Worm (Caenorhabditis elegans) whole organism, L4 larva: ENCODE data around the gene srx-93.

Experiments
- F26F4.8 ChIP-seq: fragments of 200-800 bp; sonication (Bioruptor generic); conservative IDR thresholded peaks from 2 replicates; pipeline ENCODE4 v1.3.6; 2022; ENCODE audit warnings: missing genetic modification characterization, missing compliant biosample characterization
- F37D6.2 ChIP-seq: sonication (generic microtip); optimal IDR thresholded peaks from 2 replicates; lab custom pipeline; 2016; ENCODE audit warnings: mild to moderate bottlenecking, missing genetic modification characterization, missing compliant biosample characterization
- T26A8.4 ChIP-seq: fragments of 200-800 bp; sonication (Bioruptor generic); IDR thresholded peaks from 2 replicates; pipeline ENCODE4 v1.3.6; 2022; ENCODE audit warnings: missing genetic modification characterization, missing compliant biosample characterization
- Y48G9A.11 ChIP-seq: fragments of 200-800 bp; sonication (Bioruptor generic); IDR thresholded peaks from 2 replicates; pipeline ENCODE4 v1.3.6; 2022; ENCODE audit warnings: missing genetic modification reagents, missing genetic modification characterization, missing compliant biosample characterization
- Y5F2A.4 ChIP-seq: fragments of 200-800 bp; sonication (Bioruptor generic); optimal IDR thresholded peaks from 2 replicates; lab custom pipeline; 2018; ENCODE audit warnings: mild to moderate bottlenecking, missing genetic modification characterization, missing compliant biosample characterization
- ZK546.5 ChIP-seq, 2 experiments: sonication (generic microtip); optimal IDR thresholded peaks; 2 replicates each; lab custom pipeline; 2017; ENCODE audit warnings: missing biosample characterization in 2 of 2, missing genetic modification characterization in 2 of 2
- aly-2 ChIP-seq: sonication (generic microtip); optimal IDR thresholded peaks from 2 replicates; lab custom pipeline; 2018; ENCODE audit warnings: missing biosample characterization, missing genetic modification characterization
- attf-4 ChIP-seq: sonication (generic microtip); optimal IDR thresholded peaks from 3 replicates; lab custom pipeline; 2017; ENCODE audit warnings: missing biosample characterization, missing genetic modification characterization
- ceh-44 ChIP-seq: fragments of 200-800 bp; sonication (Bioruptor generic); IDR thresholded peaks from 2 replicates; pipeline ENCODE4 v1.3.6; 2022; ENCODE audit warnings: missing genetic modification reagents, missing genetic modification characterization, missing compliant biosample characterization
- ceh-62 ChIP-seq: sonication (generic microtip); optimal IDR thresholded peaks from 2 replicates; lab custom pipeline; 2017; ENCODE audit warnings: missing biosample characterization, missing genetic modification characterization
- cey-2 ChIP-seq: sonication (generic microtip); optimal IDR thresholded peaks from 3 replicates; lab custom pipeline; 2017; ENCODE audit warnings: missing genetic modification characterization, mild to moderate bottlenecking, missing compliant biosample characterization, antibody characterized with exemption, borderline replicate concordance; ENCODE audit not compliant: insufficient read depth
- ctbp-1 ChIP-seq: fragments of 200-800 bp; sonication (Bioruptor generic); IDR thresholded peaks from 2 replicates; pipeline ENCODE4 v1.3.6; 2022; ENCODE audit warnings: missing genetic modification reagents, missing genetic modification characterization, missing compliant biosample characterization
- dmd-6 ChIP-seq: fragments of 200-800 bp; sonication (Bioruptor generic); IDR thresholded peaks from 2 replicates; pipeline ENCODE4 v1.3.6; 2022; ENCODE audit warnings: missing genetic modification reagents, missing genetic modification characterization, missing compliant biosample characterization
- dve-1 ChIP-seq: sonication (generic microtip); optimal IDR thresholded peaks from 2 replicates; lab custom pipeline; 2017; ENCODE audit warnings: antibody characterized with exemption, mild to moderate bottlenecking, missing genetic modification characterization, missing compliant biosample characterization; ENCODE audit not compliant: insufficient read depth
- egl-27 ChIP-seq: sonication (generic microtip); optimal IDR thresholded peaks from 3 replicates; lab custom pipeline; 2017; ENCODE audit warnings: missing biosample characterization, missing genetic modification reagents, missing genetic modification characterization
- egl-43 ChIP-seq: fragments of 200-800 bp; sonication (Bioruptor generic); IDR thresholded peaks from 2 replicates; pipeline ENCODE4 v1.3.6; 2022; ENCODE audit warnings: missing genetic modification reagents, missing genetic modification characterization, missing compliant biosample characterization
- fos-1 ChIP-seq: fragments of 150-350 bp; optimal IDR thresholded peaks from 2 replicates; lab custom pipeline; 2014; ENCODE audit warnings: missing biosample characterization, missing genetic modification characterization
- gei-8 ChIP-seq: fragments of 200-800 bp; sonication (Bioruptor generic); optimal IDR thresholded peaks from 2 replicates; lab custom pipeline; 2018; ENCODE audit warnings: mild to moderate bottlenecking, missing genetic modification characterization, missing compliant biosample characterization
- hlh-11 ChIP-seq: fragments of 200-800 bp; sonication (Bioruptor generic); optimal IDR thresholded peaks from 2 replicates; lab custom pipeline; 2018; ENCODE audit warnings: mild to moderate bottlenecking, missing genetic modification characterization, missing compliant biosample characterization
- hmg-1.1 ChIP-seq: fragments of 200-800 bp; sonication (Bioruptor generic); IDR thresholded peaks from 2 replicates; pipeline ENCODE4 v1.3.6; 2022; ENCODE audit warnings: missing genetic modification reagents, missing genetic modification characterization, missing compliant biosample characterization
- lim-7 ChIP-seq: fragments of 200-800 bp; sonication (Bioruptor generic); IDR thresholded peaks from 2 replicates; pipeline ENCODE4 v1.3.6; 2022; ENCODE audit warnings: missing genetic modification characterization, missing compliant biosample characterization
- lin-15B ChIP-seq: fragments of 150-350 bp; sonication (generic microtip); optimal IDR thresholded peaks from 3 replicates; lab custom pipeline; 2014; ENCODE audit warnings: missing biosample characterization, missing genetic modification characterization
- lin-29 ChIP-seq: fragments of 200-800 bp; sonication (Bioruptor generic); IDR thresholded peaks from 2 replicates; pipeline ENCODE4 v1.3.6; 2022; ENCODE audit warnings: missing genetic modification reagents, missing genetic modification characterization, missing compliant biosample characterization
- lin-39 ChIP-seq: fragments of 150-350 bp; optimal IDR thresholded peaks from 2 replicates; lab custom pipeline; 2014; ENCODE audit warnings: missing biosample characterization, missing genetic modification reagents, missing genetic modification characterization
- lir-3 ChIP-seq: sonication (generic microtip); optimal IDR thresholded peaks from 2 replicates; lab custom pipeline; 2016; ENCODE audit warnings: mild to moderate bottlenecking, missing genetic modification characterization, missing compliant biosample characterization
- lsy-2 ChIP-seq, 2 experiments: fragments of 150-350 bp in 1 of 2; sonication (generic microtip) in 1 of 2; optimal IDR thresholded peaks; 2 replicates each; lab custom pipeline; 2014 to 2017; ENCODE audit warnings: missing biosample characterization in 2 of 2, missing genetic modification characterization in 2 of 2
- madf-5 ChIP-seq, 2 experiments: fragments of 200-800 bp; sonication (Bioruptor generic); IDR thresholded peaks; 2 replicates each; pipeline ENCODE4 v1.3.6; 2022; ENCODE audit warnings: missing compliant biosample characterization in 2 of 2, missing genetic modification characterization in 2 of 2
- madf-9 ChIP-seq: fragments of 200-800 bp; sonication (Bioruptor generic); conservative IDR thresholded peaks from 2 replicates; pipeline ENCODE4 v1.3.6; 2022; ENCODE audit warnings: missing genetic modification reagents, missing genetic modification characterization, missing compliant biosample characterization
- mdl-1 ChIP-seq, 2 experiments: fragments of 150-350 bp in 1 of 2; sonication (generic microtip) in 1 of 2; optimal IDR thresholded peaks; 2 replicates each; lab custom pipeline; 2014 to 2017; ENCODE audit warnings: missing biosample characterization in 2 of 2, missing genetic modification characterization in 2 of 2
- mes-2 ChIP-seq: sonication (generic microtip); optimal IDR thresholded peaks from 2 replicates; lab custom pipeline; 2016; ENCODE audit warnings: missing genotype, mild to moderate bottlenecking, missing genetic modification characterization, missing compliant biosample characterization; ENCODE audit not compliant: poor library complexity, severe bottlenecking
- mxl-3 ChIP-seq: fragments of 200-800 bp; sonication (Bioruptor generic); optimal IDR thresholded peaks from 2 replicates; lab custom pipeline; 2018; ENCODE audit warnings: mild to moderate bottlenecking, missing genetic modification characterization, missing compliant biosample characterization
- nhr-10 ChIP-seq: fragments of 150-350 bp; optimal IDR thresholded peaks from 2 replicates; lab custom pipeline; 2014; ENCODE audit warnings: missing biosample characterization, missing genetic modification characterization
- nhr-102 ChIP-seq: sonication (generic microtip); optimal IDR thresholded peaks from 2 replicates; lab custom pipeline; 2016; ENCODE audit warnings: mild to moderate bottlenecking, missing genetic modification characterization, moderate library complexity, missing compliant biosample characterization
- nhr-237 ChIP-seq: sonication (generic microtip); optimal IDR thresholded peaks from 2 replicates; lab custom pipeline; 2017; ENCODE audit warnings: missing biosample characterization, missing genetic modification characterization
- nhr-25 ChIP-seq: sonication (generic microtip); optimal IDR thresholded peaks from 2 replicates; lab custom pipeline; 2017; ENCODE audit warnings: missing genetic modification characterization, mild to moderate bottlenecking, missing compliant biosample characterization, antibody characterized with exemption, moderate library complexity, borderline replicate concordance; ENCODE audit not compliant: insufficient read depth
- nhr-28 ChIP-seq: fragments of 150-350 bp; optimal IDR thresholded peaks from 2 replicates; lab custom pipeline; 2014; ENCODE audit warnings: missing biosample characterization, missing genetic modification characterization
- nhr-42 ChIP-seq: fragments of 200-800 bp; sonication (Bioruptor generic); IDR thresholded peaks from 2 replicates; pipeline ENCODE4 v1.3.6; 2022; ENCODE audit warnings: missing genetic modification characterization, missing compliant biosample characterization
- nhr-48 ChIP-seq: sonication (generic microtip); optimal IDR thresholded peaks from 2 replicates; lab custom pipeline; 2016; ENCODE audit warnings: mild to moderate bottlenecking, missing genetic modification characterization, missing compliant biosample characterization
- nhr-6 ChIP-seq: fragments of 150-350 bp; optimal IDR thresholded peaks from 2 replicates; lab custom pipeline; 2014; ENCODE audit warnings: missing biosample characterization, missing genetic modification characterization
- pha-4 ChIP-seq, 2 experiments: fragments of 150-350 bp in 1 of 2; fragments of 200-800 bp in 1 of 2; sonication (Bioruptor generic) in 1 of 2; IDR thresholded peaks in 1 of 2; optimal IDR thresholded peaks in 1 of 2; 2 replicates each; pipeline versions ENCODE4 v1.3.6 to Lab custom; 2014 to 2022; ENCODE audit warnings: missing genetic modification characterization in 2 of 2, missing genetic modification reagents in 2 of 2, missing biosample characterization in 1 of 2, missing compliant biosample characterization in 1 of 2
- rbr-2 ChIP-seq: sonication (generic microtip); optimal IDR thresholded peaks from 2 replicates; lab custom pipeline; 2016; ENCODE audit warnings: missing genotype, missing genetic modification characterization, missing compliant biosample characterization
- set-16 ChIP-seq: fragments of 200-800 bp; sonication (Bioruptor generic); IDR thresholded peaks from 2 replicates; pipeline ENCODE4 v1.3.6; 2022; ENCODE audit warnings: missing genetic modification reagents, missing genetic modification characterization, missing compliant biosample characterization
- skn-1 ChIP-seq: fragments of 150-350 bp; optimal IDR thresholded peaks from 2 replicates; lab custom pipeline; 2014; ENCODE audit warnings: missing biosample characterization, missing genetic modification characterization
- zfp-2 ChIP-seq: sonication (generic microtip); optimal IDR thresholded peaks from 2 replicates; lab custom pipeline; 2016; ENCODE audit warnings: mild to moderate bottlenecking, missing genetic modification characterization, missing compliant biosample characterization
- zip-2 ChIP-seq: fragments of 150-350 bp; optimal IDR thresholded peaks from 2 replicates; lab custom pipeline; 2014; ENCODE audit warnings: missing biosample characterization, missing genetic modification characterization
- ztf-7 ChIP-seq: fragments of 150-350 bp; optimal IDR thresholded peaks from 2 replicates; lab custom pipeline; 2014; ENCODE audit warnings: missing biosample characterization, missing genetic modification characterization

The srx-93 gene

DNA sequence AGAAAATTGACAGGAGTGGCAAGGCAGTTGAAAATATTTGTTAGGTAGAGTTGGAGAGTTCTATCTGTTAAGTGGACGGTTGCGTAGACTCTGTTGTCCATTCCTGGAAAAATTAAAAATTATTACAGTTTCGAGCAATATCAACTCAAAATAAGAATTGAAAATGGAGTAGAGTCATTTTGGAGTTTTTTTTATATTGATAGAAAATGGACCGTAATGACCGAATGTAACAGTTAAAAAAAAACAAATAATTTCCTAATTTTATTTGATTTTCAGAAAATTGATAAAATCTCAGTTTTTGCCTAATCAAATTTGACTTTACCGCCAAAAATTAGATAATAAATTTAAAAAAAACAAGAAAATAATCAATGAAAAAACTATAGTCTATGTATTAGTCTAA is 6.4 kb upstream of the srx-93 start, which contains the start of gene F59B1.4:
TSS of gene F59B1.4 (minus strand) at position 101 of the 400 bp plus-strand sequence.
- TF ChIP-seq lin-15B (tag; lab: Kevin White, UChicago) (no peak), nhr-48 (tag; lab: Kevin White, UChicago) (no peak), lsy-2 (tag; optimal IDR thresholded peaks at IDR 0.05; lab: Kevin White, UChicago) (no peak), lin-29 (GFP tag; lab: Robert Waterston, UW) (no peak), ctbp-1 (GFP tag; lab: Robert Waterston, UW) (no peak), hlh-11 (no peak), dmd-6 (GFP tag; lab: Robert Waterston, UW) (no peak), egl-27 (no peak), lir-3 (tag; lab: Kevin White, UChicago) (no peak), zfp-2 (tag; lab: Kevin White, UChicago) (no peak), cey-2 (tag; lab: Kevin White, UChicago) (no peak), fos-1 (tag; lab: Kevin White, UChicago) (no peak), egl-43 (GFP tag; lab: Robert Waterston, UW) (no peak), hmg-1.1 (GFP tag; lab: Robert Waterston, UW) (no peak), nhr-10 (tag; lab: Kevin White, UChicago) (no peak), nhr-6 (tag; lab: Kevin White, UChicago) (no peak), zip-2 (tag; lab: Kevin White, UChicago) (no peak), nhr-42 (GFP tag; lab: Robert Waterston, UW) (no peak), lim-7 (no peak)

DNA sequence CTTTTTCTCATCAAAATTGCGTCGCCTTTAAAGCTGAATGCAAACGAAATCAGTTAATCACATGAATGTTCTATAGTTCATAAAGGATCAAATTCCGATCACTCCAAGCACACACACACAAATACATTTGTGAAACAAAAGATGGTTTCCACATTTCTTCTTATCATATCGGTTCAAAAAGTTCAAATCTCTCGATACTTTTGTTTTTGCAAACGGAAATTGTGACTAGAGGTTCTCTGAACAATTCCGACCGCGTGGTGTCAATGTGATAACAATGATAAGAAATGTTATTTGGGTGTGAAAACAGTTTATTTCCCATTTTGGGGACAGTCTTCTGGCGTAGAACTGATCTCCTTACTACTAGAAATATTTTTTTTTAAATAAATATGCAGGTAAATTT is 3.7 kb downstream of the srx-93 start:
- TF ChIP-seq F37D6.2 (tag; lab: Kevin White, UChicago) (no peak), madf-9 (no peak), nhr-237 (no peak), pha-4 (GFP tag; IDR thresholded peaks at IDR 0.05; lab: Robert Waterston, UW) (no peak), pha-4 (tag; optimal IDR thresholded peaks at IDR 0.05; lab: Kevin White, UChicago) (no peak), zip-2 (tag; lab: Kevin White, UChicago) (no peak), Y48G9A.11 (GFP tag; lab: Robert Waterston, UW) (no peak), ztf-7 (tag; lab: Kevin White, UChicago) (no peak), Y5F2A.4 (GFP tag; lab: Kevin White, UChicago) (no peak), lin-29 (GFP tag; lab: Robert Waterston, UW) (no peak), F26F4.8 (GFP tag; lab: Robert Waterston, UW) (no peak), nhr-28 (tag; lab: Kevin White, UChicago) (peak; percentile 93), gei-8 (GFP tag; lab: Kevin White, UChicago) (no peak), nhr-42 (GFP tag; lab: Robert Waterston, UW) (no peak), dve-1 (no peak), ceh-62 (no peak), attf-4 (tag; lab: Kevin White, UChicago) (no peak), rbr-2 (tag; lab: Kevin White, UChicago) (no peak), lin-39 (tag; lab: Kevin White, UChicago) (no peak), skn-1 (tag; lab: Kevin White, UChicago) (no peak), zfp-2 (tag; lab: Kevin White, UChicago) (no peak), ceh-44 (GFP tag; lab: Robert Waterston, UW) (no peak), dmd-6 (GFP tag; lab: Robert Waterston, UW) (0 out of 2 replicates have a peak, but pooled peaks have one; percentile 17), ZK546.5 (tag; optimal IDR thresholded peaks at IDR 0.05; lab: Kevin White, UChicago) (no peak), nhr-25 (no peak), mes-2 (tag; lab: Kevin White, UChicago) (no peak), nhr-102 (tag; lab: Kevin White, UChicago) (no peak), madf-5 (GFP tag; IDR thresholded peaks at IDR 0.05; lab: Robert Waterston, UW) (no peak), aly-2 (tag; lab: Kevin White, UChicago) (no peak), T26A8.4 (GFP tag; lab: Robert Waterston, UW) (no peak), mxl-3 (GFP tag; lab: Kevin White, UChicago) (peak; percentile 33), set-16 (GFP tag; lab: Robert Waterston, UW) (no peak), mdl-1 (tag; optimal IDR thresholded peaks at IDR 0.05; lab: Kevin White, UChicago) (peak in 1 of 2 experiments; percentile 46)
